Fruit fly (Drosophila melanogaster) S2 (cell line): ENCODE results near the gene Elo68alpha.

Experiments used
- CG8478 ChIP-seq: fragments of >200 bp; optimal IDR thresholded peaks from 2 replicates; lab custom pipeline; 2018
- CTCF ChIP-seq, 2 experiments: fragments of >200 bp; optimal IDR thresholded peaks; 2 replicates each; lab custom pipeline; 2018

DNA sequence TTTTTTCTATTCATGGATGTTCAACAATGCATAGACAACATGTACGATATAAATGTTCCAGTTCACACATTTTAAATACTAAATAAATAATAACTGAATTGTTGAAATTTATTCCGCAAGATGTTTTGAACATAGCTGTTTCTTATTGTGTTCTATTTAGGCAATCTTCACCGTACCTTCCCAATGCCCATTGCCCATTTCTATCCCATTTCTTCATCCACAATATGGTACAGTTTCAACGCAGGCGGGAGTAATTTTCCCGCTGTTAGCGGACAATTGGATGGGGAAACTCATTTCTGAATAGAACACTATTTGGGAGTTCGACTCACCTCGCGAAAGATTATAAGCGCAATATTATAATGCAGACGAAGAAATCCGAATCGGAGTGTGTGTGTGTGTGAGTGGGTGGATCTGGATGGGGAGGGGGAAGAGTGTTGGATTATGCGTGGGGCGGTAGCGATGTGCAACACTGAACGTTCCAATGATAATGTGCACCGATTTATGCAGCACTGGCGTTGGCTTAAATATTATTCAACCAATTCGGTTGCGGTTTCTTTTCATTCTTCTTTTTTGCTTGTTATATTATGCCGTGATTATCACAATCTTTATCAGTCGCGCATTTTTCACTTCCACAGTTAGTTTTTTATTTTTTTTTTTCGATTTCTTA is 10.8 kb downstream of the Elo68alpha start:
- TF ChIP-seq CTCF (optimal IDR thresholded peaks at IDR 0.05; lab: Kevin White, UChicago) = no peak
- no peak for TF ChIP-seq CG8478 (lab: Kevin White, UChicago)
